Fruit fly (Drosophila melanogaster) whole organism, adult: ENCODE measurements around the gene CG6839.

ENCODE experiments used
- CG12768 ChIP-seq: fragments of 200-800 bp; sonication (Bioruptor generic); optimal IDR thresholded peaks from 2 replicates; lab custom pipeline; 2017; ENCODE audit warnings: missing biosample characterization, missing genetic modification characterization, mild to moderate bottlenecking, moderate library complexity, missing genetic modification reagents
- CG14711 ChIP-seq: fragments of 200-800 bp; sonication (Bioruptor generic); optimal IDR thresholded peaks from 2 replicates; lab custom pipeline; 2018; ENCODE audit warnings: missing biosample characterization, mild to moderate bottlenecking, missing genetic modification characterization, moderate library complexity
- CG1620 ChIP-seq: fragments of 200-800 bp; sonication (Bioruptor generic); optimal IDR thresholded peaks from 2 replicates; lab custom pipeline; 2016; ENCODE audit warnings: missing biosample characterization, missing genetic modification characterization
- Mnt ChIP-seq: fragments of 200-800 bp; sonication (Bioruptor generic); optimal IDR thresholded peaks from 2 replicates; lab custom pipeline; 2016; ENCODE audit warnings: missing biosample characterization, mild to moderate bottlenecking, missing genetic modification characterization
- bab1 ChIP-seq: fragments of 200-800 bp; sonication (Bioruptor generic); optimal IDR thresholded peaks from 3 replicates; lab custom pipeline; 2019; ENCODE audit warnings: missing biosample characterization, mild to moderate bottlenecking, missing genetic modification characterization, moderate library complexity
- kay ChIP-seq: fragments of 200-800 bp; sonication (Bioruptor generic); peaks from one replicate; lab custom pipeline; 2016; ENCODE audit warnings: missing biosample characterization, missing genetic modification characterization, borderline replicate concordance
- ovo ChIP-seq: fragments of 200-800 bp; sonication (Bioruptor generic); optimal IDR thresholded peaks from 2 replicates; lab custom pipeline; 2016; ENCODE audit warnings: missing biosample characterization, missing genetic modification characterization

DNA sequence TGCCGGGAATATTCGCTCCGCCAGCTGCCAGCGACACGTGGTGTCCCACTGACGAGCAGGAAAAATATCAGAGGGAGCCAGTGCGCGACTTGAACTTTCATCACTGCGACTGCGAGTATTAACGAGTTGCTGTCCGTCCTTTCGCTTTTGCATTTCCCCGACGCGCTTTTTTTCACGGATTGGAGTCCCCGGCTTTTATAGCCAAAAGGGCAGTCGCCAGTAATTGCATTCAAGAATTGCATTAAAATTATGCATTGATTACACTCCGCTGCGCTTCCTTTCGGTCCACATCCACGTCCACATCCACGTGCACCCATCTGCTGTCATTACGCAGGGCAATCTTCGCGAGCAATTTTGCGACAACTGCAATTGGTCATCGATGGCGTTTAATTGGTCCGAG, 6.3 kb upstream of the CG6839 start, which contains the start of gene Ir75d:
- TF ChIP-seq ovo (GFP tag; lab: Kevin White, UChicago) = no peak
- TF ChIP-seq bab1 (GFP tag; lab: Kevin White, UChicago) = no peak
- TF ChIP-seq CG14711 = no peak
- TF ChIP-seq CG1620 (GFP tag; lab: Kevin White, UChicago) = no peak
- no peak for TF ChIP-seq Mnt (GFP tag; lab: Kevin White, UChicago)
- TF ChIP-seq CG12768 (GFP tag; lab: Kevin White, UChicago) = no peak
- TF ChIP-seq kay (GFP tag; lab: Kevin White, UChicago) = no peak
